Worm (Caenorhabditis elegans): Measurements from ENCODE around the gene K03B8.11.

DNA sequence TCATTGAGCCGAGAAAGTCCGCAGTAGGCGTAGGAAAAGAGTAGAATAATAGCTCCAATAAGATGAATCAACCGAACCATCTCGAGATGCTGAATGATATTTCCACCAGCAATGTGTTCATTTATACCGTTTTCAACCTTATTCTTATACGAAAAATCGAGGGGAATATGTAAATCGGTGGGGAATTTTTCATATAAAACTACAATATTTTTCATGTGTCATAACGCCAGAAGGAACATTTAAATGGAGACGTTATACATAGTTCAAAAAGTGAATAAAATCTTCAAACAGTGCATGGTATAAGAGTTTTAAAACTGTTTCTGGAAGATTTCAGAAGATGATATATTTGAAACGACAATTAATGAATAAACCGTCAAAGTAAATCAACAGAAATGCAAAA, 12.3 kb upstream of the K03B8.11 start, which contains the start of gene nas-19:
- no peak for TF ChIP-seq daf-12 (tag; optimal IDR thresholded peaks at IDR 0.05)
- TF ChIP-seq elt-3 (tag; optimal IDR thresholded peaks at IDR 0.05), result no peak
- TF ChIP-seq pha-4 (tag; optimal IDR thresholded peaks at IDR 0.05), result no peak
- no peak for TF ChIP-seq snpc-4 (tag; optimal IDR thresholded peaks at IDR 0.05)
